Worm (Caenorhabditis elegans) whole organism, L4 larva: ENCODE data around the gene nuo-4.
A peak's percentile ranks its signal among the peaks of the same experiment; 100 is the strongest.

Experiments used
- F26F4.8 ChIP-seq: fragments of 200-800 bp; sonication (Bioruptor generic); conservative IDR thresholded peaks from 2 replicates; pipeline ENCODE4 v1.3.6; 2022; ENCODE audit warnings: missing genetic modification characterization, missing compliant biosample characterization
- F44E2.7 ChIP-seq: fragments of 200-800 bp; sonication (Bioruptor generic); IDR thresholded peaks from 2 replicates; pipeline ENCODE4 v2.1.2; 2022; ENCODE audit warnings: missing genetic modification characterization, missing compliant biosample characterization
- T26A8.4 ChIP-seq: fragments of 200-800 bp; sonication (Bioruptor generic); IDR thresholded peaks from 2 replicates; pipeline ENCODE4 v1.3.6; 2022; ENCODE audit warnings: missing genetic modification characterization, missing compliant biosample characterization
- Y75B8A.6 ChIP-seq: fragments of 200-800 bp; sonication (Bioruptor generic); IDR thresholded peaks from 2 replicates; pipeline ENCODE4 v1.3.6; 2022; ENCODE audit warnings: missing genetic modification reagents, missing genetic modification characterization, missing compliant biosample characterization
- aha-1 ChIP-seq: fragments of 150-350 bp; peaks from one replicate; lab custom pipeline; 2014; ENCODE audit warnings: missing biosample characterization, missing genetic modification characterization
- aly-2 ChIP-seq: sonication (generic microtip); optimal IDR thresholded peaks from 2 replicates; lab custom pipeline; 2018; ENCODE audit warnings: missing biosample characterization, missing genetic modification characterization
- ama-1 ChIP-seq: fragments of 150-350 bp; optimal IDR thresholded peaks from 2 replicates; lab custom pipeline; 2014; ENCODE audit warnings: inconsistent platforms, mixed read lengths
- ceh-20 ChIP-seq: fragments of 200-800 bp; sonication (Bioruptor generic); IDR thresholded peaks from 2 replicates; pipeline ENCODE4 v1.3.6; 2022; ENCODE audit warnings: missing genetic modification reagents, missing genetic modification characterization, missing compliant biosample characterization
- ctbp-1 ChIP-seq: fragments of 200-800 bp; sonication (Bioruptor generic); IDR thresholded peaks from 2 replicates; pipeline ENCODE4 v1.3.6; 2022; ENCODE audit warnings: missing genetic modification reagents, missing genetic modification characterization, missing compliant biosample characterization
- daf-8 ChIP-seq: fragments of 200-800 bp; sonication (Bioruptor generic); IDR thresholded peaks from 2 replicates; pipeline ENCODE4 v1.3.6; 2022; ENCODE audit warnings: missing genetic modification characterization, missing compliant biosample characterization
- fkh-10 ChIP-seq: fragments of 150-350 bp; optimal IDR thresholded peaks from 2 replicates; lab custom pipeline; 2014; ENCODE audit warnings: missing biosample characterization, missing genetic modification reagents, missing genetic modification characterization
- gei-8 ChIP-seq: fragments of 200-800 bp; sonication (Bioruptor generic); optimal IDR thresholded peaks from 2 replicates; lab custom pipeline; 2018; ENCODE audit warnings: mild to moderate bottlenecking, missing genetic modification characterization, missing compliant biosample characterization
- hif-1 ChIP-seq, 2 experiments: sonication (generic microtip); optimal IDR thresholded peaks; 2 replicates each; lab custom pipeline; 2016 to 2017; ENCODE audit warnings: missing compliant biosample characterization in 2 of 2, missing genetic modification characterization in 2 of 2, missing genetic modification reagents in 2 of 2, missing genotype in 2 of 2, mild to moderate bottlenecking in 1 of 2
- hlh-30 ChIP-seq: sonication (generic microtip); optimal IDR thresholded peaks from 2 replicates; lab custom pipeline; 2017; ENCODE audit warnings: antibody characterized with exemption, mild to moderate bottlenecking, missing genetic modification characterization, missing compliant biosample characterization; ENCODE audit not compliant: insufficient read depth
- lin-1 ChIP-seq: fragments of 200-800 bp; sonication (Bioruptor generic); IDR thresholded peaks from 2 replicates; pipeline ENCODE4 v1.3.6; 2022; ENCODE audit warnings: missing genetic modification reagents, missing genetic modification characterization, missing compliant biosample characterization
- lin-39 ChIP-seq: fragments of 150-350 bp; optimal IDR thresholded peaks from 2 replicates; lab custom pipeline; 2014; ENCODE audit warnings: missing biosample characterization, missing genetic modification reagents, missing genetic modification characterization
- madf-5 ChIP-seq, 2 experiments: fragments of 200-800 bp; sonication (Bioruptor generic); IDR thresholded peaks; 2 replicates each; pipeline ENCODE4 v1.3.6; 2022; ENCODE audit warnings: missing compliant biosample characterization in 2 of 2, missing genetic modification characterization in 2 of 2
- mep-1 ChIP-seq: fragments of 150-350 bp; sonication (generic microtip); optimal IDR thresholded peaks from 3 replicates; lab custom pipeline; 2014; ENCODE audit warnings: missing biosample characterization, missing genetic modification characterization
- mes-2 ChIP-seq: sonication (generic microtip); optimal IDR thresholded peaks from 2 replicates; lab custom pipeline; 2016; ENCODE audit warnings: missing genotype, mild to moderate bottlenecking, missing genetic modification characterization, missing compliant biosample characterization; ENCODE audit not compliant: poor library complexity, severe bottlenecking
- mxl-2 ChIP-seq: fragments of 200-800 bp; sonication (Bioruptor generic); conservative IDR thresholded peaks from 2 replicates; pipeline ENCODE4 v1.3.6; 2022; ENCODE audit warnings: missing genetic modification reagents, missing genetic modification characterization, missing compliant biosample characterization
- mxl-3 ChIP-seq: fragments of 200-800 bp; sonication (Bioruptor generic); optimal IDR thresholded peaks from 2 replicates; lab custom pipeline; 2018; ENCODE audit warnings: mild to moderate bottlenecking, missing genetic modification characterization, missing compliant biosample characterization
- nhr-41 ChIP-seq: fragments of 200-800 bp; sonication (Bioruptor generic); IDR thresholded peaks from 2 replicates; pipeline ENCODE4 v1.3.6; 2022; ENCODE audit warnings: missing genetic modification reagents, missing genetic modification characterization, missing compliant biosample characterization
- nhr-42 ChIP-seq: fragments of 200-800 bp; sonication (Bioruptor generic); IDR thresholded peaks from 2 replicates; pipeline ENCODE4 v1.3.6; 2022; ENCODE audit warnings: missing genetic modification characterization, missing compliant biosample characterization
- pha-4 ChIP-seq, 2 experiments: fragments of 150-350 bp in 1 of 2; fragments of 200-800 bp in 1 of 2; sonication (Bioruptor generic) in 1 of 2; IDR thresholded peaks in 1 of 2; optimal IDR thresholded peaks in 1 of 2; 2 replicates each; pipeline versions ENCODE4 v1.3.6 to Lab custom; 2014 to 2022; ENCODE audit warnings: missing genetic modification characterization in 2 of 2, missing genetic modification reagents in 2 of 2, missing biosample characterization in 1 of 2, missing compliant biosample characterization in 1 of 2
- php-3 ChIP-seq: fragments of 200-800 bp; sonication (Bioruptor generic); IDR thresholded peaks from 2 replicates; pipeline ENCODE4 v1.3.6; 2022; ENCODE audit warnings: missing genetic modification reagents, missing genetic modification characterization, missing compliant biosample characterization
- pqm-1 ChIP-seq: sonication (generic microtip); optimal IDR thresholded peaks from 2 replicates; lab custom pipeline; 2017; ENCODE audit warnings: missing biosample characterization, missing genetic modification characterization
- sdz-12 ChIP-seq: fragments of 200-800 bp; sonication (Bioruptor generic); optimal IDR thresholded peaks from 2 replicates; lab custom pipeline; 2018; ENCODE audit warnings: mild to moderate bottlenecking, missing genetic modification characterization, missing compliant biosample characterization
- snpc-4 ChIP-seq: fragments of 150-350 bp; optimal IDR thresholded peaks from 2 replicates; lab custom pipeline; 2014; ENCODE audit warnings: missing biosample characterization, missing genetic modification characterization
- tag-97 ChIP-seq: fragments of 200-800 bp; sonication (Bioruptor generic); IDR thresholded peaks from 2 replicates; pipeline ENCODE4 v1.3.6; 2022; ENCODE audit warnings: missing genetic modification characterization, missing compliant biosample characterization
- tra-1 ChIP-seq: fragments of 200-800 bp; sonication (Bioruptor generic); IDR thresholded peaks from 2 replicates; pipeline ENCODE4 v1.3.6; 2022; ENCODE audit warnings: missing genetic modification reagents, missing genetic modification characterization, missing compliant biosample characterization
- unc-39 ChIP-seq: sonication (generic microtip); optimal IDR thresholded peaks from 2 replicates; lab custom pipeline; 2017; ENCODE audit warnings: missing biosample characterization, missing genetic modification characterization
- unc-62 ChIP-seq, 3 experiments: fragments of 150-350 bp in 1 of 3; sonication (generic microtip); optimal IDR thresholded peaks in 2 of 3; peaks in 1 of 3; 1 replicate in 1 of 3; 2 replicates in 2 of 3; lab custom pipeline; 2014 to 2017; ENCODE audit warnings: missing biosample characterization in 3 of 3, missing genetic modification characterization in 3 of 3, missing genetic modification reagents in 3 of 3, missing genotype in 1 of 3
- zag-1 ChIP-seq: fragments of 150-350 bp; optimal IDR thresholded peaks from 2 replicates; lab custom pipeline; 2014; ENCODE audit warnings: missing biosample characterization, missing genetic modification characterization
- zfp-2 ChIP-seq: sonication (generic microtip); optimal IDR thresholded peaks from 2 replicates; lab custom pipeline; 2016; ENCODE audit warnings: mild to moderate bottlenecking, missing genetic modification characterization, missing compliant biosample characterization
- zip-11 ChIP-seq: fragments of 200-800 bp; sonication (Bioruptor generic); IDR thresholded peaks from 2 replicates; pipeline ENCODE4 v1.3.6; 2022; ENCODE audit warnings: missing genetic modification characterization, missing compliant biosample characterization
- zip-2 ChIP-seq: fragments of 150-350 bp; optimal IDR thresholded peaks from 2 replicates; lab custom pipeline; 2014; ENCODE audit warnings: missing biosample characterization, missing genetic modification characterization
- ztf-7 ChIP-seq: fragments of 150-350 bp; optimal IDR thresholded peaks from 2 replicates; lab custom pipeline; 2014; ENCODE audit warnings: missing biosample characterization, missing genetic modification characterization

Gene nuo-4

ce11 chrIII:7153747-7154238 is 4.8 kb downstream of the nuo-4 start, which contains the start of gene ogt-1 (continued):
- peak in 1 of 2 experiments; percentile 65 for TF ChIP-seq hif-1 (tag; optimal IDR thresholded peaks at IDR 0.05; lab: Kevin White, UChicago)
- peak; percentile 62; the same call in 1 of the 2 replicates for TF ChIP-seq tra-1 (GFP tag; lab: Robert Waterston, UW)
- no peak for TF ChIP-seq snpc-4 (tag; lab: Kevin White, UChicago)
- peak; percentile 54; the same call in 1 of the 2 replicates for TF ChIP-seq ceh-20
- TF ChIP-seq zag-1 (tag; lab: Kevin White, UChicago) = no peak
- no peak for TF ChIP-seq unc-39 (tag; lab: Kevin White, UChicago)
- TF ChIP-seq mxl-2 = no peak
- TF ChIP-seq mxl-3 (GFP tag; lab: Kevin White, UChicago) = no peak
- peak; percentile 31; the same call in 1 of the 2 replicates for TF ChIP-seq lin-1 (GFP tag; lab: Robert Waterston, UW)
- TF ChIP-seq gei-8 = no peak
- no peak for TF ChIP-seq zip-2 (tag; lab: Kevin White, UChicago)
- TF ChIP-seq hlh-30 (tag; lab: Kevin White, UChicago) = peak; percentile 88
- TF ChIP-seq zfp-2 = no peak
- TF ChIP-seq zip-11 (GFP tag; lab: Robert Waterston, UW) = no peak
- TF ChIP-seq madf-5 (GFP tag; IDR thresholded peaks at IDR 0.05; lab: Robert Waterston, UW) = no peak
- TF ChIP-seq Y75B8A.6 (GFP tag; lab: Robert Waterston, UW) = no peak
- no peak for TF ChIP-seq ztf-7 (tag; lab: Kevin White, UChicago)
- TF ChIP-seq pqm-1 (tag; lab: Kevin White, UChicago) = no peak
- TF ChIP-seq nhr-41 (GFP tag; lab: Robert Waterston, UW) = no peak
- peak; percentile 81 for TF ChIP-seq mes-2 (tag; lab: Kevin White, UChicago)
- TF ChIP-seq nhr-42 (GFP tag; lab: Robert Waterston, UW) = no peak
- no peak for TF ChIP-seq ama-1
- TF ChIP-seq tag-97 (GFP tag; lab: Robert Waterston, UW) = no peak
- TF ChIP-seq F44E2.7 (GFP tag; lab: Robert Waterston, UW) = no peak
- no peak for TF ChIP-seq daf-8
- no peak for TF ChIP-seq fkh-10
- TF ChIP-seq F26F4.8 (GFP tag; lab: Robert Waterston, UW) = no peak
- TF ChIP-seq pha-4 (GFP tag; IDR thresholded peaks at IDR 0.05; lab: Robert Waterston, UW) = peak; percentile 65; the same call in 1 of the 2 replicates
- peak; percentile 91 for TF ChIP-seq pha-4 (tag; optimal IDR thresholded peaks at IDR 0.05; lab: Kevin White, UChicago)

DNA sequence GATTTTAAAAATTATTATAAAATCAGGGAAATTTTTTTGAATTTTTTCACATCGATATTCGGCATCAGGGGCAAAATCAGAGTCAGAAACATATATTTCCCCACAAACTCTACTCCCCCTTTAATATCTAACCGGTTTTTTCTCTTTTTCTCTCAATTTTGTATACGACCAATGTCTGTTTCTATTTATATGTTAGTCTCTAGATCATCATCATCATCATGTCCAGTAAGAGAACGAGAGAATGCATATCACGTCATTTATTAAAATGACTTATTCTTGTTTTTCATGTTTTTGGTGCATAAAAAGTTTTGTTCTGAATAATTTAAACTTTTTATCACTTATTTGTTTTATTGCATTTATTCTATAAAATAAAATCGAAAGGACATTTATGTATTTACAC is 6.0 kb downstream of the nuo-4 start:
- TF ChIP-seq ctbp-1 (GFP tag; lab: Robert Waterston, UW) (0 out of 2 replicates have a peak, but pooled peaks have one; percentile 37), php-3 (GFP tag; lab: Robert Waterston, UW) (no peak), mep-1 (tag; lab: Kevin White, UChicago) (peak; percentile 2), T26A8.4 (GFP tag; lab: Robert Waterston, UW) (0 out of 2 replicates have a peak, but pooled peaks have one; percentile 7)
- TF ChIP-seq, all 104 proteins: peak for 3

DNA sequence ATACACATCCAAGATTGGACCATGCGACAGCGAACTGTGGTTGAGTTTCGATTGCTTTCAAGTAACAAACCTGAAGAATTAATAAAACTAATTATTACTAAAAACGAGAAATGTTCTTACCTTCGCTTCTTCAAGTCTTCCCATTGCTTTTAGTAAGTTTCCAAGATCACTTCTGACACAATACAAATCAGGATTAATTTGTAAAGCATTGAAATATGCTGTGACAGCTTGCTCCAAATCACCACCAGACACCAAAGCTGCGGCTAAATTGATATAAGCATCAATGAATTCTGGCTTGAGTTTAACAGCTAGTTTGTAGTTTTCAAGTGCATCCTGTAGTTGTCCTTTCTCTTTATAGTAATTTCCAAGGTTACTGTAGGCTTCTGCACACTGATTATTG is 8.4 kb downstream of the nuo-4 start:
- TF ChIP-seq aha-1 (tag; lab: Kevin White, UChicago) = peak; percentile 91
- peak in 1 of 2 experiments; percentile 54 for TF ChIP-seq unc-62 (GFP tag; optimal IDR thresholded peaks at IDR 0.05 in 1 of 2; lab: Kevin White, UChicago)
- TF ChIP-seq unc-62 (tag; optimal IDR thresholded peaks at IDR 0.05; lab: Kevin White, UChicago) = no peak
- TF ChIP-seq lin-39 = no peak

ce11 chrIII:7148191-7148590 is 10.4 kb downstream of the nuo-4 start:
- TF ChIP-seq aha-1 (tag; lab: Kevin White, UChicago) (peak; percentile 77), sdz-12 (GFP tag; lab: Kevin White, UChicago) (no peak), aly-2 (tag; lab: Kevin White, UChicago) (no peak)
